Worm (Caenorhabditis elegans) whole organism, L4 larva: ENCODE data around the gene B0228.8.

ENCODE experiments used
- F26F4.8 ChIP-seq: fragments of 200-800 bp; sonication (Bioruptor generic); conservative IDR thresholded peaks from 2 replicates; pipeline ENCODE4 v1.3.6; 2022; ENCODE audit warnings: missing genetic modification characterization, missing compliant biosample characterization
- F44E2.7 ChIP-seq: fragments of 200-800 bp; sonication (Bioruptor generic); IDR thresholded peaks from 2 replicates; pipeline ENCODE4 v2.1.2; 2022; ENCODE audit warnings: missing genetic modification characterization, missing compliant biosample characterization
- R02D3.7 ChIP-seq: fragments of 150-350 bp; sonication (generic microtip); optimal IDR thresholded peaks from 3 replicates; lab custom pipeline; 2014; ENCODE audit warnings: missing biosample characterization, missing genetic modification characterization
- ZK337.2 ChIP-seq: fragments of 200-800 bp; sonication (Bioruptor generic); IDR thresholded peaks from 2 replicates; pipeline ENCODE4 v1.3.6; 2022; ENCODE audit warnings: missing genetic modification reagents, missing genetic modification characterization, missing compliant biosample characterization
- ZK546.5 ChIP-seq, 2 experiments: sonication (generic microtip); optimal IDR thresholded peaks; 2 replicates each; lab custom pipeline; 2017; ENCODE audit warnings: missing biosample characterization in 2 of 2, missing genetic modification characterization in 2 of 2
- aha-1 ChIP-seq: fragments of 150-350 bp; peaks from one replicate; lab custom pipeline; 2014; ENCODE audit warnings: missing biosample characterization, missing genetic modification characterization
- aly-2 ChIP-seq: sonication (generic microtip); optimal IDR thresholded peaks from 2 replicates; lab custom pipeline; 2018; ENCODE audit warnings: missing biosample characterization, missing genetic modification characterization
- ama-1 ChIP-seq: fragments of 150-350 bp; optimal IDR thresholded peaks from 2 replicates; lab custom pipeline; 2014; ENCODE audit warnings: inconsistent platforms, mixed read lengths
- ceh-82 ChIP-seq: sonication (generic microtip); optimal IDR thresholded peaks from 2 replicates; lab custom pipeline; 2017; ENCODE audit warnings: missing biosample characterization, missing genetic modification characterization
- ctbp-1 ChIP-seq: fragments of 200-800 bp; sonication (Bioruptor generic); IDR thresholded peaks from 2 replicates; pipeline ENCODE4 v1.3.6; 2022; ENCODE audit warnings: missing genetic modification reagents, missing genetic modification characterization, missing compliant biosample characterization
- daf-16 ChIP-seq, 3 experiments: sonication (generic microtip); optimal IDR thresholded peaks; 2 replicates each; lab custom pipeline; 2016 to 2017; ENCODE audit warnings: missing genetic modification characterization in 3 of 3, missing genetic modification reagents in 3 of 3, mild to moderate bottlenecking in 2 of 3, missing compliant biosample characterization in 2 of 3, missing biosample characterization in 1 of 3, moderate library complexity in 1 of 3
- dmd-9 ChIP-seq: fragments of 200-800 bp; sonication (Bioruptor generic); IDR thresholded peaks from 2 replicates; pipeline ENCODE4 v1.3.6; 2022; ENCODE audit warnings: missing genetic modification reagents, missing genetic modification characterization, missing compliant biosample characterization
- dpl-1 ChIP-seq: fragments of 150-350 bp; optimal IDR thresholded peaks from 2 replicates; lab custom pipeline; 2014; ENCODE audit warnings: missing biosample characterization, missing genetic modification reagents, missing genetic modification characterization
- fkh-10 ChIP-seq: fragments of 150-350 bp; optimal IDR thresholded peaks from 2 replicates; lab custom pipeline; 2014; ENCODE audit warnings: missing biosample characterization, missing genetic modification reagents, missing genetic modification characterization
- hif-1 ChIP-seq, 2 experiments: sonication (generic microtip); optimal IDR thresholded peaks; 2 replicates each; lab custom pipeline; 2016 to 2017; ENCODE audit warnings: missing compliant biosample characterization in 2 of 2, missing genetic modification characterization in 2 of 2, missing genetic modification reagents in 2 of 2, missing genotype in 2 of 2, mild to moderate bottlenecking in 1 of 2
- hlh-30 ChIP-seq: sonication (generic microtip); optimal IDR thresholded peaks from 2 replicates; lab custom pipeline; 2017; ENCODE audit warnings: antibody characterized with exemption, mild to moderate bottlenecking, missing genetic modification characterization, missing compliant biosample characterization; ENCODE audit not compliant: insufficient read depth
- hmg-1.1 ChIP-seq: fragments of 200-800 bp; sonication (Bioruptor generic); IDR thresholded peaks from 2 replicates; pipeline ENCODE4 v1.3.6; 2022; ENCODE audit warnings: missing genetic modification reagents, missing genetic modification characterization, missing compliant biosample characterization
- lin-1 ChIP-seq: fragments of 200-800 bp; sonication (Bioruptor generic); IDR thresholded peaks from 2 replicates; pipeline ENCODE4 v1.3.6; 2022; ENCODE audit warnings: missing genetic modification reagents, missing genetic modification characterization, missing compliant biosample characterization
- lin-29 ChIP-seq: fragments of 200-800 bp; sonication (Bioruptor generic); IDR thresholded peaks from 2 replicates; pipeline ENCODE4 v1.3.6; 2022; ENCODE audit warnings: missing genetic modification reagents, missing genetic modification characterization, missing compliant biosample characterization
- lir-3 ChIP-seq: sonication (generic microtip); optimal IDR thresholded peaks from 2 replicates; lab custom pipeline; 2016; ENCODE audit warnings: mild to moderate bottlenecking, missing genetic modification characterization, missing compliant biosample characterization
- lsy-2 ChIP-seq, 2 experiments: fragments of 150-350 bp in 1 of 2; sonication (generic microtip) in 1 of 2; optimal IDR thresholded peaks; 2 replicates each; lab custom pipeline; 2014 to 2017; ENCODE audit warnings: missing biosample characterization in 2 of 2, missing genetic modification characterization in 2 of 2
- madf-5 ChIP-seq, 2 experiments: fragments of 200-800 bp; sonication (Bioruptor generic); IDR thresholded peaks; 2 replicates each; pipeline ENCODE4 v1.3.6; 2022; ENCODE audit warnings: missing compliant biosample characterization in 2 of 2, missing genetic modification characterization in 2 of 2
- madf-9 ChIP-seq: fragments of 200-800 bp; sonication (Bioruptor generic); conservative IDR thresholded peaks from 2 replicates; pipeline ENCODE4 v1.3.6; 2022; ENCODE audit warnings: missing genetic modification reagents, missing genetic modification characterization, missing compliant biosample characterization
- mep-1 ChIP-seq: fragments of 150-350 bp; sonication (generic microtip); optimal IDR thresholded peaks from 3 replicates; lab custom pipeline; 2014; ENCODE audit warnings: missing biosample characterization, missing genetic modification characterization
- nhr-10 ChIP-seq: fragments of 150-350 bp; optimal IDR thresholded peaks from 2 replicates; lab custom pipeline; 2014; ENCODE audit warnings: missing biosample characterization, missing genetic modification characterization
- nhr-102 ChIP-seq: sonication (generic microtip); optimal IDR thresholded peaks from 2 replicates; lab custom pipeline; 2016; ENCODE audit warnings: mild to moderate bottlenecking, missing genetic modification characterization, moderate library complexity, missing compliant biosample characterization
- nhr-11 ChIP-seq: fragments of 150-350 bp; optimal IDR thresholded peaks from 2 replicates; lab custom pipeline; 2014; ENCODE audit warnings: missing biosample characterization, missing genetic modification characterization
- nhr-25 ChIP-seq: sonication (generic microtip); optimal IDR thresholded peaks from 2 replicates; lab custom pipeline; 2017; ENCODE audit warnings: missing genetic modification characterization, mild to moderate bottlenecking, missing compliant biosample characterization, antibody characterized with exemption, moderate library complexity, borderline replicate concordance; ENCODE audit not compliant: insufficient read depth
- nhr-28 ChIP-seq: fragments of 150-350 bp; optimal IDR thresholded peaks from 2 replicates; lab custom pipeline; 2014; ENCODE audit warnings: missing biosample characterization, missing genetic modification characterization
- nhr-42 ChIP-seq: fragments of 200-800 bp; sonication (Bioruptor generic); IDR thresholded peaks from 2 replicates; pipeline ENCODE4 v1.3.6; 2022; ENCODE audit warnings: missing genetic modification characterization, missing compliant biosample characterization
- nhr-48 ChIP-seq: sonication (generic microtip); optimal IDR thresholded peaks from 2 replicates; lab custom pipeline; 2016; ENCODE audit warnings: mild to moderate bottlenecking, missing genetic modification characterization, missing compliant biosample characterization
- nhr-76 ChIP-seq: fragments of 150-350 bp; optimal IDR thresholded peaks from 2 replicates; lab custom pipeline; 2014; ENCODE audit warnings: missing biosample characterization, missing genetic modification characterization
- nhr-77 ChIP-seq: fragments of 150-350 bp; optimal IDR thresholded peaks from 2 replicates; lab custom pipeline; 2014; ENCODE audit warnings: missing biosample characterization, missing genetic modification characterization
- spr-3 ChIP-seq: fragments of 200-800 bp; sonication (Bioruptor generic); optimal IDR thresholded peaks from 2 replicates; lab custom pipeline; 2018; ENCODE audit warnings: mild to moderate bottlenecking, missing genetic modification characterization, missing compliant biosample characterization
- tag-97 ChIP-seq: fragments of 200-800 bp; sonication (Bioruptor generic); IDR thresholded peaks from 2 replicates; pipeline ENCODE4 v1.3.6; 2022; ENCODE audit warnings: missing genetic modification characterization, missing compliant biosample characterization
- unc-62 ChIP-seq, 3 experiments: fragments of 150-350 bp in 1 of 3; sonication (generic microtip); optimal IDR thresholded peaks in 2 of 3; peaks in 1 of 3; 1 replicate in 1 of 3; 2 replicates in 2 of 3; lab custom pipeline; 2014 to 2017; ENCODE audit warnings: missing biosample characterization in 3 of 3, missing genetic modification characterization in 3 of 3, missing genetic modification reagents in 3 of 3, missing genotype in 1 of 3
- zip-11 ChIP-seq: fragments of 200-800 bp; sonication (Bioruptor generic); IDR thresholded peaks from 2 replicates; pipeline ENCODE4 v1.3.6; 2022; ENCODE audit warnings: missing genetic modification characterization, missing compliant biosample characterization
- ztf-11 ChIP-seq: fragments of 150-350 bp; optimal IDR thresholded peaks from 2 replicates; lab custom pipeline; 2014; ENCODE audit warnings: missing biosample characterization, missing genetic modification characterization
- ztf-7 ChIP-seq: fragments of 150-350 bp; optimal IDR thresholded peaks from 2 replicates; lab custom pipeline; 2014; ENCODE audit warnings: missing biosample characterization, missing genetic modification characterization

The B0228.8 gene

ce11 chrII:7772411-7772810, 11.1 kb upstream of the B0228.8 start, which contains the start of gene C06A8.6:
TSS of gene C06A8.6 (plus strand) at chrII:7772499.
- TF ChIP-seq unc-62 (GFP tag; optimal IDR thresholded peaks at IDR 0.05 in 1 of 2; lab: Kevin White, UChicago), result peak in 1 of 2 experiments; percentile 90
- no peak for TF ChIP-seq unc-62 (tag; optimal IDR thresholded peaks at IDR 0.05; lab: Kevin White, UChicago)
- no peak for TF ChIP-seq R02D3.7 (tag; lab: Kevin White, UChicago)

ce11 chrII:7771917-7772316, 10.6 kb upstream of the B0228.8 start, which contains the start of gene C06A8.8:
TSS of gene C06A8.8 (minus strand) at chrII:7772017.
- TF ChIP-seq nhr-10, result no peak
- no peak for TF ChIP-seq spr-3 (GFP tag; lab: Kevin White, UChicago)
- TF ChIP-seq aha-1 (tag; lab: Kevin White, UChicago), result peak; percentile 18

- TF ChIP-seq lsy-2 (tag; optimal IDR thresholded peaks at IDR 0.05; lab: Kevin White, UChicago) (no peak), daf-16 (GFP tag; optimal IDR thresholded peaks at IDR 0.05; lab: Kevin White, UChicago) (no peak), daf-16 (tag; optimal IDR thresholded peaks at IDR 0.05; lab: Kevin White, UChicago) (no peak), lin-29 (no peak), aha-1 (tag; lab: Kevin White, UChicago) (peak; percentile 66), dmd-9 (GFP tag; lab: Robert Waterston, UW) (no peak)
These were observed 8.9 kb upstream of the B0228.8 start for ce11 chrII:7770253-7770652.

ce11 chrII:7769254-7769653, 7.9 kb upstream of the B0228.8 start:
- TF ChIP-seq nhr-25 (tag; lab: Kevin White, UChicago), result peak; percentile 32
- no peak for TF ChIP-seq hmg-1.1 (GFP tag; lab: Robert Waterston, UW)
- peak; percentile 4 for TF ChIP-seq mep-1
- TF ChIP-seq, all 104 proteins: peak for 2

- TF ChIP-seq nhr-42, result no peak
- no peak for TF ChIP-seq ZK337.2 (GFP tag; lab: Robert Waterston, UW)
- no peak for TF ChIP-seq nhr-48
- TF ChIP-seq lir-3 (tag; lab: Kevin White, UChicago), result no peak
- no peak for TF ChIP-seq ztf-11 (tag; lab: Kevin White, UChicago)
- TF ChIP-seq madf-9 (GFP tag; lab: Robert Waterston, UW), result no peak
These were observed 4.1 kb upstream of the B0228.8 start, which contains the start of gene srh-39 for ce11 chrII:7765456-7765855. TSS of gene srh-39 (minus strand) at chrII:7765556.

ce11 chrII:7763569-7763968, 2.2 kb upstream of the B0228.8 start, which contains the start of gene B0228.9:
TSS of gene B0228.9 (minus strand) at chrII:7763669.
- no peak for TF ChIP-seq nhr-102 (tag; lab: Kevin White, UChicago)
- no peak for TF ChIP-seq madf-5 (GFP tag; IDR thresholded peaks at IDR 0.05; lab: Robert Waterston, UW)
- TF ChIP-seq ama-1, result no peak
- TF ChIP-seq tag-97, result no peak
- no peak for TF ChIP-seq fkh-10 (GFP tag; lab: Kevin White, UChicago)
- TF ChIP-seq nhr-76 (tag; lab: Kevin White, UChicago), result no peak
- TF ChIP-seq hlh-30, result no peak
- no peak for TF ChIP-seq nhr-10
- no peak for TF ChIP-seq lin-1 (GFP tag; lab: Robert Waterston, UW)

ce11 chrII:7758397-7759135, 2.8 kb downstream of the B0228.8 start, which contains the start of gene B0228.7:
TSS of gene B0228.7 (minus strand) at chrII:7759023.
- TF ChIP-seq dpl-1 (GFP tag; lab: Kevin White, UChicago) (peak; percentile 37), ceh-82 (tag; lab: Kevin White, UChicago) (no peak), ctbp-1 (GFP tag; lab: Robert Waterston, UW) (no peak), hif-1 (tag; optimal IDR thresholded peaks at IDR 0.05; lab: Kevin White, UChicago) (peak in 1 of 2 experiments; percentile 5), nhr-28 (peak; percentile 35), zip-11 (GFP tag; lab: Robert Waterston, UW) (no peak), mep-1 (peak; percentile 57), lsy-2 (tag; optimal IDR thresholded peaks at IDR 0.05; lab: Kevin White, UChicago) (peak in 1 of 2 experiments; percentile 61), F26F4.8 (GFP tag; lab: Robert Waterston, UW) (no peak), aha-1 (tag; lab: Kevin White, UChicago) (peak; percentile 58), nhr-11 (tag; lab: Kevin White, UChicago) (peak; percentile 13), aly-2 (no peak), nhr-77 (tag; lab: Kevin White, UChicago) (peak; percentile 62), ZK546.5 (tag; optimal IDR thresholded peaks at IDR 0.05; lab: Kevin White, UChicago) (no peak), F44E2.7 (GFP tag; lab: Robert Waterston, UW) (no peak), ztf-7 (tag; lab: Kevin White, UChicago) (no peak)
